Fruit fly (Drosophila melanogaster) whole organism, embryonic: ENCODE results near the gene Lamtor1.

Source experiments
- Aef1 ChIP-seq: fragments of 200-800 bp; sonication (Bioruptor generic); IDR thresholded peaks from 3 replicates; pipeline ENCODE4 v1.3.6; 2022; ENCODE audit warnings: missing biosample characterization, missing genetic modification characterization
- CG12104 ChIP-seq: fragments of 200-800 bp; sonication (Bioruptor generic); optimal IDR thresholded peaks from 3 replicates; lab custom pipeline; 2016; ENCODE audit warnings: missing biosample characterization, missing genetic modification characterization
- CG12659 ChIP-seq: fragments of 200-800 bp; sonication (Bioruptor generic); optimal IDR thresholded peaks from 3 replicates; lab custom pipeline; 2017; ENCODE audit warnings: mild to moderate bottlenecking, missing biosample characterization, missing genetic modification reagents, missing genetic modification characterization
- CG14667 ChIP-seq: fragments of 200-800 bp; sonication (Bioruptor generic); IDR thresholded peaks from 2 replicates; pipeline ENCODE4 v1.3.6; 2022; ENCODE audit warnings: missing biosample characterization, missing genetic modification characterization
- CG15073 ChIP-seq: fragments of 200-800 bp; sonication (Bioruptor generic); optimal IDR thresholded peaks from 2 replicates; lab custom pipeline; 2016; ENCODE audit warnings: missing biosample characterization, missing genetic modification characterization
- CG15269 ChIP-seq: fragments of 200-800 bp; sonication (Bioruptor generic); optimal IDR thresholded peaks from 2 replicates; lab custom pipeline; 2018; ENCODE audit warnings: missing biosample characterization, mild to moderate bottlenecking, missing genetic modification characterization, moderate library complexity
- CG15514 ChIP-seq: fragments of 200-800 bp; sonication (Bioruptor generic); optimal IDR thresholded peaks from 3 replicates; lab custom pipeline; 2017; ENCODE audit warnings: missing biosample characterization, missing genetic modification characterization, mild to moderate bottlenecking, moderate library complexity, missing genetic modification reagents
- CG17802 ChIP-seq: fragments of 200-800 bp; sonication (Bioruptor generic); optimal IDR thresholded peaks from 2 replicates; lab custom pipeline; 2018; ENCODE audit warnings: missing biosample characterization, mild to moderate bottlenecking, missing genetic modification characterization, moderate library complexity
- CG18619 ChIP-seq: fragments of 200-800 bp; sonication (Bioruptor generic); optimal IDR thresholded peaks from 3 replicates; lab custom pipeline; 2017; ENCODE audit warnings: missing biosample characterization, mild to moderate bottlenecking, missing genetic modification characterization
- CG30431 ChIP-seq: fragments of 200-800 bp; sonication (Bioruptor generic); optimal IDR thresholded peaks from 2 replicates; lab custom pipeline; 2017; ENCODE audit warnings: missing biosample characterization, missing genetic modification characterization
- CG31365 ChIP-seq: fragments of 200-800 bp; sonication (Bioruptor generic); optimal IDR thresholded peaks from 2 replicates; lab custom pipeline; 2018; ENCODE audit warnings: missing biosample characterization, mild to moderate bottlenecking, missing genetic modification characterization
- CG32532 ChIP-seq: fragments of 200-800 bp; sonication (Bioruptor generic); IDR thresholded peaks from 2 replicates; pipeline ENCODE4 v1.3.6; 2022; ENCODE audit warnings: missing biosample characterization, missing genetic modification characterization
- CG34376 ChIP-seq: fragments of 200-800 bp; sonication (Bioruptor generic); optimal IDR thresholded peaks from 2 replicates; lab custom pipeline; 2018; ENCODE audit warnings: missing biosample characterization, mild to moderate bottlenecking, missing genetic modification characterization
- CG4820 ChIP-seq: fragments of 200-800 bp; sonication (Bioruptor generic); optimal IDR thresholded peaks from 3 replicates; lab custom pipeline; 2016; ENCODE audit warnings: missing biosample characterization, missing genetic modification characterization
- CG6689 ChIP-seq: fragments of 200-800 bp; sonication (Bioruptor generic); IDR thresholded peaks from 2 replicates; pipeline ENCODE4 v1.3.6; 2022; ENCODE audit warnings: missing biosample characterization, missing genetic modification characterization
- CG7839 ChIP-seq: fragments of 200-800 bp; sonication (Bioruptor generic); optimal IDR thresholded peaks from 3 replicates; lab custom pipeline; 2018; ENCODE audit warnings: missing biosample characterization, mild to moderate bottlenecking, missing genetic modification characterization, moderate library complexity
- CG7987 ChIP-seq: fragments of 200-800 bp; sonication (Bioruptor generic); optimal IDR thresholded peaks from 2 replicates; lab custom pipeline; 2018; ENCODE audit warnings: missing biosample characterization, mild to moderate bottlenecking, missing genetic modification characterization, moderate library complexity
- CTCF ChIP-seq: fragments of 200-800 bp; sonication (Bioruptor generic); optimal IDR thresholded peaks from 2 replicates; lab custom pipeline; 2017; ENCODE audit warnings: missing biosample characterization, mild to moderate bottlenecking, missing genetic modification characterization, moderate library complexity
- CoRest ChIP-seq: fragments of 200-800 bp; sonication (Bioruptor generic); optimal IDR thresholded peaks from 3 replicates; lab custom pipeline; 2018; ENCODE audit warnings: missing biosample characterization, mild to moderate bottlenecking, missing genetic modification characterization, moderate library complexity
- D19A ChIP-seq: fragments of 200-800 bp; optimal IDR thresholded peaks from 3 replicates; lab custom pipeline; 2019; ENCODE audit warnings: missing biosample characterization, mild to moderate bottlenecking, missing genetic modification characterization, moderate library complexity
- Dp ChIP-seq: fragments of 200-800 bp; sonication (Bioruptor generic); optimal IDR thresholded peaks from 2 replicates; lab custom pipeline; 2018; ENCODE audit warnings: missing biosample characterization, mild to moderate bottlenecking, missing genetic modification characterization, moderate library complexity
- Hmr ChIP-seq: fragments of 200-800 bp; sonication (Bioruptor generic); optimal IDR thresholded peaks from 3 replicates; lab custom pipeline; 2017; ENCODE audit warnings: mild to moderate bottlenecking, missing biosample characterization, missing genetic modification reagents, missing genetic modification characterization
- Lhr ChIP-seq: fragments of 200-800 bp; sonication (Bioruptor generic); optimal IDR thresholded peaks from 3 replicates; lab custom pipeline; 2017; ENCODE audit warnings: mild to moderate bottlenecking, missing biosample characterization, missing genetic modification reagents, missing genetic modification characterization
- MBD-R2 ChIP-seq: fragments of 200-800 bp; sonication (Bioruptor generic); IDR thresholded peaks from 2 replicates; pipeline ENCODE4 v1.3.6; 2022; ENCODE audit warnings: missing biosample characterization, missing genetic modification characterization
- MESR4 ChIP-seq: fragments of 200-800 bp; sonication (Bioruptor generic); optimal IDR thresholded peaks from 2 replicates; lab custom pipeline; 2018; ENCODE audit warnings: missing biosample characterization, mild to moderate bottlenecking, missing genetic modification characterization, moderate library complexity
- Neu2 ChIP-seq: fragments of 200-800 bp; sonication (Bioruptor generic); optimal IDR thresholded peaks from 3 replicates; lab custom pipeline; 2016; ENCODE audit warnings: missing biosample characterization, missing genetic modification characterization, borderline replicate concordance
- Nf-YB ChIP-seq: fragments of 200-800 bp; sonication (Bioruptor generic); optimal IDR thresholded peaks from 3 replicates; lab custom pipeline; 2019; ENCODE audit warnings: missing biosample characterization, mild to moderate bottlenecking, missing genetic modification characterization, moderate library complexity
- Scr ChIP-seq: fragments of 200-800 bp; sonication (Bioruptor generic); IDR thresholded peaks from 2 replicates; pipeline ENCODE4 v1.3.6; 2022; ENCODE audit warnings: missing biosample characterization, missing genetic modification characterization; ENCODE audit not compliant: partially characterized antibody
- Sry-δ ChIP-seq: fragments of 200-800 bp; sonication (Bioruptor generic); optimal IDR thresholded peaks from 2 replicates; lab custom pipeline; 2016; ENCODE audit warnings: missing biosample characterization, missing genetic modification characterization
- Vsx1 ChIP-seq: fragments of 200-800 bp; sonication (Bioruptor generic); optimal IDR thresholded peaks from 2 replicates; lab custom pipeline; 2017; ENCODE audit warnings: missing biosample characterization, mild to moderate bottlenecking, missing genetic modification characterization, missing genetic modification reagents
- YL-1 ChIP-seq: fragments of 200-800 bp; sonication (Bioruptor generic); optimal IDR thresholded peaks from 3 replicates; lab custom pipeline; 2017; ENCODE audit warnings: missing biosample characterization, mild to moderate bottlenecking, missing genetic modification characterization
- gcm2 ChIP-seq: fragments of 200-800 bp; sonication (Bioruptor generic); optimal IDR thresholded peaks from 2 replicates; lab custom pipeline; 2016; ENCODE audit warnings: missing biosample characterization, missing genetic modification characterization
- hb ChIP-seq: fragments of 200-800 bp; sonication (Bioruptor generic); IDR thresholded peaks from 3 replicates; pipeline ENCODE4 v1.3.6; 2022; ENCODE audit warnings: missing biosample characterization, missing genetic modification characterization; ENCODE audit not compliant: partially characterized antibody
- hkb ChIP-seq, 2 experiments: fragments of 200-800 bp in 1 of 2; fragments of >200 bp in 1 of 2; sonication (Bioruptor generic) in 1 of 2; IDR thresholded peaks in 1 of 2; optimal IDR thresholded peaks in 1 of 2; 2 replicates each; pipeline versions ENCODE4 v1.3.6 to Lab custom; 2017 to 2022; ENCODE audit warnings: missing biosample characterization in 1 of 2, missing genetic modification characterization in 1 of 2
- inv ChIP-seq: fragments of 200-800 bp; sonication (Bioruptor generic); IDR thresholded peaks from 2 replicates; pipeline ENCODE4 v1.3.6; 2022; ENCODE audit warnings: missing biosample characterization, missing genetic modification characterization; ENCODE audit not compliant: partially characterized antibody
- kay ChIP-seq: fragments of 200-800 bp; sonication (Bioruptor generic); optimal IDR thresholded peaks from 2 replicates; lab custom pipeline; 2016; ENCODE audit warnings: missing biosample characterization, missing genetic modification characterization
- mirr ChIP-seq: fragments of 200-800 bp; sonication (Bioruptor generic); optimal IDR thresholded peaks from 3 replicates; lab custom pipeline; 2018; ENCODE audit warnings: missing biosample characterization, mild to moderate bottlenecking, missing genetic modification characterization
- onecut ChIP-seq: fragments of 200-800 bp; sonication (Bioruptor generic); IDR thresholded peaks from 2 replicates; pipeline ENCODE4 v1.3.6; 2022; ENCODE audit warnings: missing biosample characterization, missing genetic modification characterization
- pfk ChIP-seq: fragments of 200-800 bp; sonication (Bioruptor generic); optimal IDR thresholded peaks from 2 replicates; lab custom pipeline; 2018; ENCODE audit warnings: missing biosample characterization, mild to moderate bottlenecking, missing genetic modification characterization, moderate library complexity
- salm ChIP-seq: fragments of 200-800 bp; sonication (Bioruptor generic); optimal IDR thresholded peaks from 2 replicates; lab custom pipeline; 2018; ENCODE audit warnings: missing biosample characterization, mild to moderate bottlenecking, missing genetic modification characterization
- sna ChIP-seq: fragments of 200-800 bp; sonication (Bioruptor generic); IDR thresholded peaks from 2 replicates; pipeline ENCODE4 v1.3.6; 2022; ENCODE audit warnings: missing biosample characterization, missing genetic modification characterization; ENCODE audit not compliant: partially characterized antibody
- stc ChIP-seq: fragments of 200-800 bp; sonication (Bioruptor generic); IDR thresholded peaks from 2 replicates; pipeline ENCODE4 v1.3.6; 2022; ENCODE audit warnings: missing biosample characterization, missing genetic modification characterization
- stwl ChIP-seq: fragments of 200-800 bp; sonication (Bioruptor generic); optimal IDR thresholded peaks from 3 replicates; lab custom pipeline; 2018; ENCODE audit warnings: missing biosample characterization, mild to moderate bottlenecking, missing genetic modification characterization, moderate library complexity
- tx ChIP-seq: fragments of 200-800 bp; sonication (Bioruptor generic); optimal IDR thresholded peaks from 2 replicates; lab custom pipeline; 2016; ENCODE audit warnings: missing biosample characterization, missing genetic modification characterization
- unc-4 ChIP-seq: fragments of 200-800 bp; sonication (Bioruptor generic); IDR thresholded peaks from 2 replicates; pipeline ENCODE4 v1.3.6; 2022; ENCODE audit warnings: missing biosample characterization, missing genetic modification characterization; ENCODE audit not compliant: partially characterized antibody
- vnd ChIP-seq: fragments of 200-800 bp; sonication (Bioruptor generic); IDR thresholded peaks from 3 replicates; pipeline ENCODE4 v1.3.6; 2022; ENCODE audit warnings: missing biosample characterization, missing genetic modification characterization; ENCODE audit not compliant: partially characterized antibody
- wdn ChIP-seq: fragments of 200-800 bp; sonication (Bioruptor generic); IDR thresholded peaks from 2 replicates; pipeline ENCODE4 v1.3.6; 2022; ENCODE audit warnings: missing biosample characterization, missing genetic modification characterization
- zfh2 ChIP-seq: fragments of 200-800 bp; sonication (Bioruptor generic); optimal IDR thresholded peaks from 2 replicates; lab custom pipeline; 2016; ENCODE audit warnings: missing biosample characterization, missing genetic modification characterization

The Lamtor1 gene

dm6 chr3L:20000878-20001640 lies 27.8 kb downstream of the Lamtor1 start (continued):
- TF ChIP-seq CG6689 (GFP tag; lab: Robert Waterston, UW), result no peak
- peak; percentile 12 for TF ChIP-seq CG15514
- no peak for TF ChIP-seq CG31365
- TF ChIP-seq CG30431 (GFP tag; lab: Kevin White, UChicago), result no peak
- no peak for TF ChIP-seq Vsx1 (GFP tag; lab: Kevin White, UChicago)
- TF ChIP-seq pfk (GFP tag; lab: Kevin White, UChicago), result peak; percentile 97
- peak; percentile 94 for TF ChIP-seq onecut
- peak; percentile 23 for TF ChIP-seq Sry-δ (GFP tag; lab: Kevin White, UChicago)
- no peak for TF ChIP-seq CG34376 (GFP tag; lab: Kevin White, UChicago)
- no peak for TF ChIP-seq Nf-YB (GFP tag; lab: Kevin White, UChicago)
- TF ChIP-seq gcm2, result no peak
- no peak for TF ChIP-seq CG7839 (tag; lab: Kevin White, UChicago)
- no peak for TF ChIP-seq CG4820 (GFP tag; lab: Kevin White, UChicago)
- TF ChIP-seq sna (GFP tag; lab: Robert Waterston, UW), result no peak
- TF ChIP-seq Lhr (GFP tag; lab: Kevin White, UChicago), result no peak
- no peak for TF ChIP-seq CoRest (tag; lab: Kevin White, UChicago)
- TF ChIP-seq Scr (GFP tag; lab: Robert Waterston, UW), result 0 out of 2 replicates have a peak, but pooled peaks have one; percentile 13
- no peak for TF ChIP-seq zfh2 (GFP tag; lab: Kevin White, UChicago)
- TF ChIP-seq CG14667 (GFP tag; lab: Robert Waterston, UW), result no peak
- peak; percentile 43 for TF ChIP-seq YL-1
- TF ChIP-seq stc (GFP tag; lab: Robert Waterston, UW), result no peak
- TF ChIP-seq Aef1, result no peak
- no peak for TF ChIP-seq Neu2
- no peak for TF ChIP-seq Hmr (GFP tag; lab: Kevin White, UChicago)
- no peak for TF ChIP-seq hkb (optimal IDR thresholded peaks at IDR 0.05; lab: Kevin White, UChicago)
- TF ChIP-seq hkb (GFP tag; IDR thresholded peaks at IDR 0.05; lab: Robert Waterston, UW), result no peak
- no peak for TF ChIP-seq CG7987 (GFP tag; lab: Kevin White, UChicago)
- peak; percentile 4 for TF ChIP-seq Dp (GFP tag; lab: Kevin White, UChicago)
- no peak for TF ChIP-seq salm (tag; lab: Kevin White, UChicago)
- no peak for TF ChIP-seq tx (GFP tag; lab: Kevin White, UChicago)
- TF ChIP-seq MESR4 (GFP tag; lab: Kevin White, UChicago), result peak; percentile 89
- no peak for TF ChIP-seq kay
- TF ChIP-seq unc-4 (GFP tag; lab: Robert Waterston, UW), result 0 out of 2 replicates have a peak, but pooled peaks have one; percentile 15
- TF ChIP-seq CG12104 (GFP tag; lab: Kevin White, UChicago), result no peak
- peak; percentile 38; the same call in 1 of the 2 replicates for TF ChIP-seq MBD-R2 (GFP tag; lab: Robert Waterston, UW)
- no peak for TF ChIP-seq CG18619 (GFP tag; lab: Kevin White, UChicago)
- no peak for TF ChIP-seq inv (GFP tag; lab: Robert Waterston, UW)
- TF ChIP-seq CG12659, result peak; percentile 61
- no peak for TF ChIP-seq hb
- TF ChIP-seq mirr (GFP tag; lab: Kevin White, UChicago), result no peak
- TF ChIP-seq vnd (GFP tag; lab: Robert Waterston, UW), result no peak
- peak; percentile 37 for TF ChIP-seq stwl
- no peak for TF ChIP-seq CG15269 (tag; lab: Kevin White, UChicago)
- TF ChIP-seq CG15073 (GFP tag; lab: Kevin White, UChicago), result no peak
- TF ChIP-seq CG17802 (tag; lab: Kevin White, UChicago), result peak; percentile 58
- no peak for TF ChIP-seq wdn (GFP tag; lab: Robert Waterston, UW)
- no peak for TF ChIP-seq D19A (tag; lab: Kevin White, UChicago)
- no peak for TF ChIP-seq CG32532 (GFP tag; lab: Robert Waterston, UW)
- TF ChIP-seq CTCF (GFP tag; lab: Kevin White, UChicago), result no peak
